Fruit fly (Drosophila melanogaster): ENCODE results near the gene TwdlZ.

TwdlZ gene

DNA sequence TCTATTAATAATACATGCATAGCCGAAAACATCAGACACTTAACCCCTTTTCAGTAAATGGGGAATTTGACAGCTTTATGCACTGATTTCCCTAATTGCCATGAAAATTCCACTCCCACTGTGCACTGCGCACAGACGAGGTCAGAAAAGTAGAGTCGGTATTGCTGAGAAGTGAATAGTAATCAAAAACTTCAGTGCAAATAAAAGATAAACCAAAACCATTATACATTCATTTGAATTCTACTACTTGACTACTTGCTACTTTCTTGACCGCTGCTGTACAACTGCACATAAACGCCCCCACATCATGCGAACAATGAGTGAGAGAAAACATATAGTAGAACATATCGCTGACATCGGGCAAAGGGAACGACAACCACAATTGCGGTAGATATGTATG, 46.5 kb upstream of the TwdlZ start (continued):
- no peak for TF ChIP-seq mld (GFP tag; IDR thresholded peaks at IDR 0.05; ENCODE audit: partially characterized antibody)
- TF ChIP-seq D19A (tag; optimal IDR thresholded peaks at IDR 0.05) = peak; percentile 80
- TF ChIP-seq salm (tag; optimal IDR thresholded peaks at IDR 0.05) = peak; percentile 80
- peak; percentile 85 for TF ChIP-seq lab (GFP tag; optimal IDR thresholded peaks at IDR 0.05)
- TF ChIP-seq NFAT (GFP tag; IDR thresholded peaks at IDR 0.05) = 0 out of 2 replicates have a peak, but pooled peaks have one; percentile 50
- no peak for TF ChIP-seq exex (tag; optimal IDR thresholded peaks at IDR 0.05)
- TF ChIP-seq CG17361 (GFP tag; IDR thresholded peaks at IDR 0.05) = peak; percentile 85
- peak; percentile 49; the same call in 1 of the 2 replicates for TF ChIP-seq CG17612 (GFP tag; IDR thresholded peaks at IDR 0.05)
- TF ChIP-seq Doc3 (GFP tag; IDR thresholded peaks at IDR 0.05; ENCODE audit: partially characterized antibody) = no peak
- TF ChIP-seq caup (GFP tag; optimal IDR thresholded peaks at IDR 0.05; ENCODE audit: severe bottlenecking) = peak; percentile 77
- TF ChIP-seq CG14710 (tag; optimal IDR thresholded peaks at IDR 0.05) = peak; percentile 83
- peak; percentile 84 for TF ChIP-seq CG11398 (GFP tag; optimal IDR thresholded peaks at IDR 0.05)
- TF ChIP-seq CG13123 (GFP tag; optimal IDR thresholded peaks at IDR 0.05) = peak; percentile 80
- TF ChIP-seq HLHmδ (GFP tag; optimal IDR thresholded peaks at IDR 0.05) = no peak
- peak; percentile 66 for TF ChIP-seq Lhr (GFP tag; optimal IDR thresholded peaks at IDR 0.05)
- TF ChIP-seq CG30431 (GFP tag; optimal IDR thresholded peaks at IDR 0.05) = peak; percentile 74
- TF ChIP-seq CG18764 (GFP tag; optimal IDR thresholded peaks at IDR 0.05) = peak; percentile 81
- TF ChIP-seq CG15696 (tag; optimal IDR thresholded peaks at IDR 0.05) = peak; percentile 50
- peak; percentile 37; the same call in 1 of the 2 replicates for TF ChIP-seq Ravus (GFP tag; IDR thresholded peaks at IDR 0.05)
- TF ChIP-seq ci (GFP tag; IDR thresholded peaks at IDR 0.05) = peak; percentile 97
- TF ChIP-seq CG11093 (GFP tag; IDR thresholded peaks at IDR 0.05) = peak; percentile 85; the same call in 2 of the 3 replicates
- TF ChIP-seq Ada2b (GFP tag; IDR thresholded peaks at IDR 0.05) = peak; percentile 89
- peak; percentile 98 for TF ChIP-seq sens (GFP tag)
- peak; percentile 85 for TF ChIP-seq tin (GFP tag; optimal IDR thresholded peaks at IDR 0.05)
- TF ChIP-seq CG7271 (tag; optimal IDR thresholded peaks at IDR 0.05) = peak; percentile 33
- TF ChIP-seq Kr (GFP tag; optimal IDR thresholded peaks at IDR 0.05) = no peak
- TF ChIP-seq CG7357 (GFP tag; IDR thresholded peaks at IDR 0.05) = peak; percentile 76
- peak; percentile 83 for TF ChIP-seq CG30403 (GFP tag; optimal IDR thresholded peaks at IDR 0.05)

DNA sequence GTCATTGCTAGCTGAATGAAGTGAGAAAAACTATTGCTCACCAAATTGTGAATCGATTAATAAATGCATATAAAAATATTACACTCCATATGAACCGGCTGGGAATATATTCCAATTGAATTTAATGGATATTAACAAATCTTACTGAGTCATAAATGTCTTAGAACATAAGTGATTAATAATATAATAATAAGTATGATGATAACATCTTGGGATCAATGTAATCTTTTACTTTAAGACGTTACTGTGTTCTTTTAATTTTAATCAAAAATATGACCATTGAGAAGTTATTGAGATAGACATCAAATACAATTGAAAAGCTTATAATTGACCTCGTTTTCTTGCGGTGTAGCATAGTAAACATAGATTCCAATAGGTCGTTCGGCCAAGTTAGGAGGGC, 45.7 kb upstream of the TwdlZ start:
- TF ChIP-seq CG18011 (GFP tag; optimal IDR thresholded peaks at IDR 0.05) (no peak), CG10366 (GFP tag; IDR thresholded peaks at IDR 0.05) (0 out of 2 replicates have a peak, but pooled peaks have one; percentile 11), CG13287 (GFP tag; IDR thresholded peaks at IDR 0.05; ENCODE audit: partially characterized antibody) (no peak), Hr51 (GFP tag; optimal IDR thresholded peaks at IDR 0.05) (peak in 1 of 2 experiments; percentile 59), CoRest (tag; optimal IDR thresholded peaks at IDR 0.05) (peak; percentile 52), CG16813 (GFP tag; IDR thresholded peaks at IDR 0.05; ENCODE audit: partially characterized antibody) (no peak), CG9437 (GFP tag; optimal IDR thresholded peaks at IDR 0.05) (peak; percentile 15), row (GFP tag; IDR thresholded peaks at IDR 0.05) (0 out of 3 replicates have a peak, but pooled peaks have one; percentile 33), PHDP (tag; optimal IDR thresholded peaks at IDR 0.05) (peak; percentile 12), CG7839 (tag; optimal IDR thresholded peaks at IDR 0.05) (peak; percentile 51), CG11504 (tag; optimal IDR thresholded peaks at IDR 0.05) (peak; percentile 34), sug (tag; optimal IDR thresholded peaks at IDR 0.05) (peak; percentile 23), Eip74EF (GFP tag; optimal IDR thresholded peaks at IDR 0.05) (peak in 1 of 2 experiments; percentile 25), MESR4 (GFP tag; optimal IDR thresholded peaks at IDR 0.05) (no peak), CG7556 (GFP tag; optimal IDR thresholded peaks at IDR 0.05) (peak; percentile 58), Ssrp (tag; optimal IDR thresholded peaks at IDR 0.05) (peak; percentile 17), CG13424 (tag; optimal IDR thresholded peaks at IDR 0.05) (peak; percentile 47), dmrt99B (tag; optimal IDR thresholded peaks at IDR 0.05) (peak; percentile 49), CG18599 (GFP tag; optimal IDR thresholded peaks at IDR 0.05) (peak; percentile 1), HLH3B (GFP tag; IDR thresholded peaks at IDR 0.05) (no peak), CG8924 (tag; optimal IDR thresholded peaks at IDR 0.05) (peak; percentile 20), CG12659 (GFP tag; optimal IDR thresholded peaks at IDR 0.05) (peak; percentile 10)

All from whole organism, embryonic.